Worm (Caenorhabditis elegans): ENCODE data around the gene tag-123.

tag-123 gene

DNA sequence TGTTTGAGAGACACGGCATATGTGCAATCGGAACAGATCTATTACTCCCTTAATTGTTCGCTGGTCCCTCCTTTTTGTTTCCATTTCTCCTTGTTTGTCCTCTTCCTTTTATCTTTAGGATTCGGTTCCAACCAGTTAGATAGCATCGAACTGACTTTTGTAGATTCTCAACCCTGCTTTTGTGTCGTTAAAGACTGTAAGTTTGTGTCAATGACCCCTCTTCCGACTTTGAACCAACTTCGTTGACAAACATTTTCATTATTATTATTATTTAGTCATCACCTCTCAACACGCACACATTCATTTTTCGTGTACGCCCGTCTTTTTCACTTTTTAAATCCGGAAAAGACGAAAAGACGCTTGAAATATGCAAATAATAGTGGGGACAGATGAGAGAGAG lies 24.3 kb upstream of the tag-123 start, which contains the start of gene F16F9.1:
Gene F16F9.1 (plus strand): TSS at position 301 of the 400 bp plus-strand sequence.
- TF ChIP-seq die-1 (tag; optimal IDR thresholded peaks at IDR 0.05) (no peak), hmg-20 (GFP tag; IDR thresholded peaks at IDR 0.05) (no peak), cebp-2 (GFP tag; IDR thresholded peaks at IDR 0.05) (no peak), lin-54 (GFP tag; optimal IDR thresholded peaks at IDR 0.05) (no peak), F55B11.4 (tag; optimal IDR thresholded peaks at IDR 0.05; ENCODE audit: borderline replicate concordance, insufficient read depth) (no peak), lir-1 (GFP tag; conservative IDR thresholded peaks at IDR 0.05) (no peak), rec-8 (tag; optimal IDR thresholded peaks at IDR 0.05) (no peak)

- TF ChIP-seq F57C9.4 (tag; optimal IDR thresholded peaks at IDR 0.05): no peak
- no peak for TF ChIP-seq unc-130 (GFP tag; optimal IDR thresholded peaks at IDR 0.05)
- TF ChIP-seq D2030.7 (GFP tag; IDR thresholded peaks at IDR 0.05): no peak
- TF ChIP-seq egl-18 (GFP tag; IDR thresholded peaks at IDR 0.05): no peak
- TF ChIP-seq gei-17 (GFP tag; optimal IDR thresholded peaks at IDR 0.05): no peak
- no peak for TF ChIP-seq C06A6.2 (GFP tag; conservative IDR thresholded peaks at IDR 0.05)
- TF ChIP-seq lin-40 (tag; optimal IDR thresholded peaks at IDR 0.05): no peak
- TF ChIP-seq F55B11.4 (tag; optimal IDR thresholded peaks at IDR 0.05; ENCODE audit: borderline replicate concordance, insufficient read depth): no peak
- TF ChIP-seq madf-10 (tag; optimal IDR thresholded peaks at IDR 0.05): no peak
- TF ChIP-seq efl-1 (GFP tag; optimal IDR thresholded peaks at IDR 0.05): no peak
- TF ChIP-seq ceh-27 (GFP tag; optimal IDR thresholded peaks at IDR 0.05): no peak
- TF ChIP-seq him-1 (tag; optimal IDR thresholded peaks at IDR 0.05): no peak
- no peak for TF ChIP-seq Y67H2A.10 (GFP tag; conservative IDR thresholded peaks at IDR 0.05)
- no peak for TF ChIP-seq B0035.1 (tag; optimal IDR thresholded peaks at IDR 0.05)
Measured at ce11 chrX:8444922-8445321, 23.1 kb upstream of the tag-123 start.

ce11 chrX:8440001-8440735 lies 18.3 kb upstream of the tag-123 start:
- TF ChIP-seq let-607 (tag; optimal IDR thresholded peaks at IDR 0.05) (no peak), atf-7 (tag; optimal IDR thresholded peaks at IDR 0.05) (peak; percentile 22), nhr-80 (tag; optimal IDR thresholded peaks at IDR 0.05) (peak; percentile 70), madf-10 (tag; optimal IDR thresholded peaks at IDR 0.05) (peak; percentile 20)

DNA sequence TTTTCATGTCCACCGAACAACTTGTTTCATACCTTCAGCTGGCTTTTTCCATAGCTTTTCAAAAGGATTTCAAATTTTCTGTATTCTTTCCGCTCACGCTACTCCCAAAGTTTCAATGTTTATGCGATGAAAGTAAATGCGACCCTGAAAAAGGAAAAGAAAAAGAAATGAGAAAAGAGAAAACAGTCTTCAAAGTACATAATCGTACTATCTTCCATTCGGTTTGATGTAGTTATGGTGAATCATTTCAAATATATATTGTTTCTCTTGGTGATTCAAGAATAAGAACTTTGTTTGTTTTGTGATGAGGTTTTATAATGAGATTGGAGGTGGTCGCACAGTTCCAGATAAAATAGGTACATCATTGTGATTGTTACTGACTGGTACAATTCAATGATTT lies 16.9 kb upstream of the tag-123 start:
- no peak for TF ChIP-seq somi-1 (GFP tag; optimal IDR thresholded peaks at IDR 0.05)
- TF ChIP-seq tbp1 (GFP tag; optimal IDR thresholded peaks at IDR 0.05): no peak
- no peak for TF ChIP-seq unc-130 (GFP tag; optimal IDR thresholded peaks at IDR 0.05)
- no peak for TF ChIP-seq hrde-1 (tag; optimal IDR thresholded peaks at IDR 0.05; ENCODE audit: borderline replicate concordance)
- no peak for TF ChIP-seq mel-28 (tag; optimal IDR thresholded peaks at IDR 0.05; ENCODE audit: borderline replicate concordance)
- no peak for TF ChIP-seq attf-6 (GFP tag; IDR thresholded peaks at IDR 0.05)
- TF ChIP-seq hlh-12 (tag; optimal IDR thresholded peaks at IDR 0.05): no peak
- TF ChIP-seq madf-6 (GFP tag; IDR thresholded peaks at IDR 0.05): no peak
- TF ChIP-seq F10E7.11 (tag; optimal IDR thresholded peaks at IDR 0.05): no peak

ce11 chrX:8432361-8432760 lies 10.5 kb upstream of the tag-123 start, which contains the start of gene kin-9:
TSS of gene kin-9 (plus strand) at chrX:8432661.
- no peak for TF ChIP-seq Y79H2A.3 (GFP tag; conservative IDR thresholded peaks at IDR 0.05)
- TF ChIP-seq Y95B8A.8 (GFP tag; IDR thresholded peaks at IDR 0.05): no peak
